Worm (Caenorhabditis elegans) whole organism, L2 larva: Measurements from ENCODE around the gene mltn-6.
A peak's percentile ranks its signal among the peaks of the same experiment; 100 is the strongest.

Experiments used
- C34F6.9 ChIP-seq: fragments of 150-350 bp; optimal IDR thresholded peaks from 2 replicates; lab custom pipeline; 2014; ENCODE audit warnings: missing biosample characterization, missing genetic modification characterization
- F13H6.1 ChIP-seq: sonication (generic microtip); optimal IDR thresholded peaks from 2 replicates; lab custom pipeline; 2016; ENCODE audit warnings: missing genetic modification characterization, missing compliant biosample characterization
- R02D3.7 ChIP-seq: fragments of 150-350 bp; optimal IDR thresholded peaks from 2 replicates; lab custom pipeline; 2014; ENCODE audit warnings: missing biosample characterization, missing genetic modification characterization
- Y55F3AM.14 ChIP-seq: fragments of 200-800 bp; sonication (Bioruptor generic); optimal IDR thresholded peaks from 2 replicates; lab custom pipeline; 2018; ENCODE audit warnings: mild to moderate bottlenecking, missing genetic modification characterization, missing compliant biosample characterization
- ZK546.5 ChIP-seq: sonication (generic microtip); optimal IDR thresholded peaks from 2 replicates; lab custom pipeline; 2017; ENCODE audit warnings: missing biosample characterization, missing genetic modification characterization
- alr-1 ChIP-seq: fragments of 150-350 bp; optimal IDR thresholded peaks from 2 replicates; lab custom pipeline; 2014; ENCODE audit warnings: missing biosample characterization, missing genetic modification characterization
- aly-2 ChIP-seq: fragments of 150-350 bp; optimal IDR thresholded peaks from 2 replicates; lab custom pipeline; 2014; ENCODE audit warnings: missing biosample characterization, missing genetic modification characterization
- ama-1 ChIP-seq: fragments of 150-350 bp; optimal IDR thresholded peaks from 2 replicates; lab custom pipeline; 2018; ENCODE audit warnings: inconsistent platforms
- blmp-1 ChIP-seq: sonication (generic microtip); optimal IDR thresholded peaks from 2 replicates; lab custom pipeline; 2017; ENCODE audit warnings: missing genetic modification characterization, mild to moderate bottlenecking, missing compliant biosample characterization, antibody characterized with exemption, moderate library complexity; ENCODE audit not compliant: insufficient read depth
- ceh-16 ChIP-seq: fragments of 150-350 bp; optimal IDR thresholded peaks from 2 replicates; lab custom pipeline; 2014; ENCODE audit warnings: missing biosample characterization, missing genetic modification characterization
- ceh-82 ChIP-seq: fragments of 150-350 bp; optimal IDR thresholded peaks from 2 replicates; lab custom pipeline; 2014; ENCODE audit warnings: missing biosample characterization, missing genetic modification characterization
- crh-2 ChIP-seq: sonication (generic microtip); optimal IDR thresholded peaks from 2 replicates; lab custom pipeline; 2017; ENCODE audit warnings: missing biosample characterization, missing genetic modification characterization
- dmd-4 ChIP-seq: sonication (generic microtip); optimal IDR thresholded peaks from 2 replicates; lab custom pipeline; 2017; ENCODE audit warnings: missing biosample characterization, missing genetic modification characterization
- egl-27 ChIP-seq: sonication (generic microtip); optimal IDR thresholded peaks from 3 replicates; lab custom pipeline; 2017; ENCODE audit warnings: missing biosample characterization, missing genetic modification reagents, missing genetic modification characterization
- elt-1 ChIP-seq: fragments of 150-350 bp; optimal IDR thresholded peaks from 2 replicates; lab custom pipeline; 2014; ENCODE audit warnings: missing biosample characterization, missing genetic modification characterization
- elt-3 ChIP-seq: sonication (generic microtip); optimal IDR thresholded peaks from 2 replicates; lab custom pipeline; 2017; ENCODE audit warnings: missing biosample characterization, missing genetic modification characterization
- fos-1 ChIP-seq: fragments of 150-350 bp; optimal IDR thresholded peaks from 2 replicates; lab custom pipeline; 2014; ENCODE audit warnings: missing biosample characterization, missing genetic modification characterization
- gmeb-1 ChIP-seq: fragments of 150-350 bp; optimal IDR thresholded peaks from 2 replicates; lab custom pipeline; 2014; ENCODE audit warnings: missing biosample characterization, missing genetic modification characterization
- lin-11 ChIP-seq: fragments of 150-350 bp; sonication (generic microtip); optimal IDR thresholded peaks from 2 replicates; lab custom pipeline; 2014; ENCODE audit warnings: missing biosample characterization, missing genetic modification characterization, inconsistent platforms, mixed read lengths
- lin-13 ChIP-seq: fragments of 150-350 bp; optimal IDR thresholded peaks from 2 replicates; lab custom pipeline; 2014; ENCODE audit warnings: missing biosample characterization, missing genetic modification reagents, missing genetic modification characterization
- lin-39 ChIP-seq: fragments of 150-350 bp; optimal IDR thresholded peaks from 2 replicates; lab custom pipeline; 2014; ENCODE audit warnings: missing biosample characterization, missing genetic modification reagents, missing genetic modification characterization
- lsy-2 ChIP-seq, 2 experiments: fragments of 150-350 bp in 1 of 2; sonication (generic microtip) in 1 of 2; optimal IDR thresholded peaks; 2 replicates each; lab custom pipeline; 2014 to 2017; ENCODE audit warnings: missing biosample characterization in 2 of 2, missing genetic modification characterization in 2 of 2
- mab-5 ChIP-seq: fragments of 150-350 bp; optimal IDR thresholded peaks from 2 replicates; lab custom pipeline; 2014; ENCODE audit warnings: missing biosample characterization, missing genetic modification characterization
- mbf-1 ChIP-seq: sonication (generic microtip); optimal IDR thresholded peaks from 2 replicates; lab custom pipeline; 2017; ENCODE audit warnings: missing biosample characterization, missing genetic modification characterization
- mdl-1 ChIP-seq, 2 experiments: fragments of 150-350 bp in 1 of 2; sonication (generic microtip) in 1 of 2; optimal IDR thresholded peaks; 2 replicates each; lab custom pipeline; 2017; ENCODE audit warnings: missing biosample characterization in 2 of 2, missing genetic modification characterization in 2 of 2
- nhr-10 ChIP-seq: sonication (generic microtip); optimal IDR thresholded peaks from 2 replicates; lab custom pipeline; 2017; ENCODE audit warnings: missing biosample characterization, missing genetic modification characterization
- nhr-11 ChIP-seq: fragments of 150-350 bp; optimal IDR thresholded peaks from 2 replicates; lab custom pipeline; 2014; ENCODE audit warnings: missing biosample characterization, missing genetic modification characterization
- nhr-12 ChIP-seq: fragments of 150-350 bp; optimal IDR thresholded peaks from 2 replicates; lab custom pipeline; 2014; ENCODE audit warnings: missing biosample characterization, missing genetic modification characterization
- nhr-129 ChIP-seq: fragments of 150-350 bp; optimal IDR thresholded peaks from 2 replicates; lab custom pipeline; 2014; ENCODE audit warnings: missing biosample characterization, missing genetic modification characterization
- nhr-21 ChIP-seq: fragments of 150-350 bp; optimal IDR thresholded peaks from 2 replicates; lab custom pipeline; 2014; ENCODE audit warnings: missing biosample characterization, missing genetic modification characterization
- nhr-23 ChIP-seq: fragments of 150-350 bp; optimal IDR thresholded peaks from 2 replicates; lab custom pipeline; 2014; ENCODE audit warnings: missing biosample characterization, missing genetic modification reagents, missing genetic modification characterization
- nhr-237 ChIP-seq: fragments of 150-350 bp; optimal IDR thresholded peaks from 2 replicates; lab custom pipeline; 2014; ENCODE audit warnings: missing biosample characterization, missing genetic modification characterization
- nhr-25 ChIP-seq: fragments of 150-350 bp; sonication (generic microtip); optimal IDR thresholded peaks from 3 replicates; lab custom pipeline; 2014; ENCODE audit warnings: missing biosample characterization, missing genetic modification characterization
- nhr-6 ChIP-seq: fragments of 150-350 bp; optimal IDR thresholded peaks from 2 replicates; lab custom pipeline; 2014; ENCODE audit warnings: missing biosample characterization, missing genetic modification characterization
- nhr-77 ChIP-seq: fragments of 150-350 bp; optimal IDR thresholded peaks from 2 replicates; lab custom pipeline; 2014; ENCODE audit warnings: missing biosample characterization, missing genetic modification characterization
- peb-1 ChIP-seq: fragments of 150-350 bp; optimal IDR thresholded peaks from 2 replicates; lab custom pipeline; 2014; ENCODE audit warnings: missing biosample characterization, missing genetic modification characterization
- sem-4 ChIP-seq: fragments of 150-350 bp; optimal IDR thresholded peaks from 2 replicates; lab custom pipeline; 2014; ENCODE audit warnings: missing biosample characterization, missing genetic modification reagents, missing genetic modification characterization
- skn-1 ChIP-seq: sonication (generic microtip); optimal IDR thresholded peaks from 2 replicates; lab custom pipeline; 2017; ENCODE audit warnings: missing biosample characterization, missing genetic modification characterization
- sma-3 ChIP-seq: sonication (generic microtip); optimal IDR thresholded peaks from 2 replicates; lab custom pipeline; 2016; ENCODE audit warnings: missing genetic modification reagents, missing genetic modification characterization, missing compliant biosample characterization
- sma-9 ChIP-seq, 2 experiments: fragments of 150-350 bp in 1 of 2; sonication (generic microtip) in 1 of 2; optimal IDR thresholded peaks; 2 replicates each; lab custom pipeline; 2014 to 2016; ENCODE audit warnings: missing genetic modification characterization in 2 of 2, mild to moderate bottlenecking in 1 of 2, missing biosample characterization in 1 of 2, missing compliant biosample characterization in 1 of 2, missing genetic modification reagents in 1 of 2, moderate library complexity in 1 of 2
- snpc-4 ChIP-seq: fragments of 150-350 bp; optimal IDR thresholded peaks from 2 replicates; lab custom pipeline; 2014; ENCODE audit warnings: missing biosample characterization, missing genetic modification characterization
- unc-39 ChIP-seq: fragments of 150-350 bp; optimal IDR thresholded peaks from 2 replicates; lab custom pipeline; 2014; ENCODE audit warnings: missing biosample characterization, missing genetic modification characterization
- unc-55 ChIP-seq: fragments of 150-350 bp; sonication (generic microtip); optimal IDR thresholded peaks from 3 replicates; lab custom pipeline; 2014; ENCODE audit warnings: missing biosample characterization, missing genetic modification reagents, missing genetic modification characterization
- unc-62 ChIP-seq: fragments of 150-350 bp; optimal IDR thresholded peaks from 2 replicates; lab custom pipeline; 2014; ENCODE audit warnings: missing biosample characterization, missing genetic modification reagents, missing genetic modification characterization
- zag-1 ChIP-seq: fragments of 150-350 bp; optimal IDR thresholded peaks from 2 replicates; lab custom pipeline; 2014; ENCODE audit warnings: missing biosample characterization, missing genetic modification characterization
- ztf-1 ChIP-seq: fragments of 200-800 bp; sonication (Bioruptor generic); conservative IDR thresholded peaks from 2 replicates; pipeline ENCODE4 v1.3.6; 2022; ENCODE audit warnings: missing genetic modification characterization, missing compliant biosample characterization
- ztf-11 ChIP-seq: sonication (generic microtip); optimal IDR thresholded peaks from 2 replicates; lab custom pipeline; 2017; ENCODE audit warnings: missing biosample characterization, missing genetic modification characterization
- ztf-4 ChIP-seq: fragments of 150-350 bp; optimal IDR thresholded peaks from 2 replicates; lab custom pipeline; 2014; ENCODE audit warnings: missing biosample characterization, missing genetic modification characterization

mltn-6 gene

ce11 chrV:380186-380585 lies 15.4 kb downstream of the mltn-6 start, which contains the start of gene mltn-8:
Gene mltn-8, minus strand, starts transcription at chrV:380286.
- TF ChIP-seq Y55F3AM.14 (no peak), peb-1 (tag; lab: Kevin White, UChicago) (no peak), C34F6.9 (tag; lab: Kevin White, UChicago) (no peak), nhr-237 (tag; lab: Kevin White, UChicago) (no peak), lin-11 (tag; lab: Kevin White, UChicago) (no peak), lin-13 (no peak), lsy-2 (tag; optimal IDR thresholded peaks at IDR 0.05; lab: Kevin White, UChicago) (no peak)
- TF ChIP-seq, all 48 proteins: peak for 0

DNA sequence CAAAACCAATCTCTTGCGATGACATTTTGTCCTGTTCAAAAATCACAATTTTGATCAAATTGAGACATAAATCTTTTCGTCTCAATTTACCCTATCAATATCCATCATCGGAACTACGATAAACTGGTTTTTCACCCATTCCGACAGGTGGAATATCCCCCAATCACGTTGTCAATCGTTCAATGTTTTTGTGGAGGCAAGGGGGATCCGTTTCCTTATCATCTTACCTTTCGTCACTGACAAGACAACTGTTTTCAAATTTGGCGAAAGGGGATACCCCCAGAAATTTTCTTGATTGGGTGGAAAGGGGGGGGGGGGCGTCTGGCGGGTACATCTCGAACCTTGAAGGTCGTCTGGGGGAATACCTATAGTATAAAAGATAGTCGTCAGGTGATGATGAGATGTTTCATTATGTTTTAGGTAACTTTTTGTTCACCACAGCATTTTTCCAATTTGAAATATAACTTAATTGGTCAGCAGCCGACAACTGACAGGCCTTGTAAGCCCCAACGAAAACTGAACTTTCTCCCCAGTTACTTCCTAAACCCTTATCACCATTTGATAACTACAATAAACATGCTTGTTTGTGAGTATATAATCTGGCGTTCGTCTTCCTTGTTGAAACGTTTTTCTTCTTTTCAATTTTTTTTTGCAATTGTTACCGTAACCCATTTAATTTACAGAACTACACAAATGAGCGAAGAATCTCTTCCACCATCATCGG lies 16.6 kb downstream of the mltn-6 start, which contains the start of gene ZK6.8:
Gene ZK6.8 (plus strand): TSS at position 682 of the 724 bp plus-strand sequence.
- TF ChIP-seq unc-62 (GFP tag; lab: Kevin White, UChicago) (no peak), lsy-2 (tag; optimal IDR thresholded peaks at IDR 0.05; lab: Kevin White, UChicago) (no peak), ama-1 (no peak), nhr-11 (tag; lab: Kevin White, UChicago) (no peak), ztf-4 (tag; lab: Kevin White, UChicago) (no peak), gmeb-1 (tag; lab: Kevin White, UChicago) (peak; percentile 54), nhr-10 (no peak), peb-1 (tag; lab: Kevin White, UChicago) (no peak), ZK546.5 (tag; lab: Kevin White, UChicago) (no peak), nhr-129 (peak; percentile 22), ceh-16 (tag; lab: Kevin White, UChicago) (no peak), fos-1 (peak; percentile 22), Y55F3AM.14 (peak; percentile 32), elt-1 (tag; lab: Kevin White, UChicago) (no peak), sma-3 (GFP tag; lab: Kevin White, UChicago) (peak; percentile 84), elt-3 (no peak), lin-39 (tag; lab: Kevin White, UChicago) (no peak), unc-39 (no peak), ztf-11 (tag; lab: Kevin White, UChicago) (no peak), F13H6.1 (no peak), unc-55 (GFP tag; lab: Kevin White, UChicago) (no peak), nhr-6 (tag; lab: Kevin White, UChicago) (no peak), lin-11 (tag; lab: Kevin White, UChicago) (no peak), mab-5 (tag; lab: Kevin White, UChicago) (peak; percentile 26), alr-1 (tag; lab: Kevin White, UChicago) (no peak), sma-9 (GFP tag; optimal IDR thresholded peaks at IDR 0.05; lab: Kevin White, UChicago) (peak; percentile 99), sma-9 (tag; optimal IDR thresholded peaks at IDR 0.05; lab: Kevin White, UChicago) (no peak), dmd-4 (tag; lab: Kevin White, UChicago) (no peak), aly-2 (tag; lab: Kevin White, UChicago) (no peak), zag-1 (tag; lab: Kevin White, UChicago) (no peak), lin-13 (no peak), mdl-1 (tag; optimal IDR thresholded peaks at IDR 0.05; lab: Kevin White, UChicago) (peak; percentile 26 to 57), ztf-1 (GFP tag; lab: Robert Waterston, UW) (no peak), skn-1 (tag; lab: Kevin White, UChicago) (no peak), ceh-82 (tag; lab: Kevin White, UChicago) (no peak), mbf-1 (no peak), nhr-25 (tag; lab: Kevin White, UChicago) (peak; percentile 92), nhr-237 (tag; lab: Kevin White, UChicago) (no peak), R02D3.7 (tag; lab: Kevin White, UChicago) (no peak), egl-27 (tag; lab: Kevin White, UChicago) (peak; percentile 77), blmp-1 (tag; lab: Kevin White, UChicago) (peak; percentile 83), nhr-12 (tag; lab: Kevin White, UChicago) (no peak), crh-2 (tag; lab: Kevin White, UChicago) (no peak), snpc-4 (tag; lab: Kevin White, UChicago) (peak; percentile 20), nhr-23 (tag; lab: Kevin White, UChicago) (no peak), C34F6.9 (tag; lab: Kevin White, UChicago) (no peak), nhr-21 (tag; lab: Kevin White, UChicago) (peak; percentile 96), nhr-77 (tag; lab: Kevin White, UChicago) (no peak), sem-4 (tag; lab: Kevin White, UChicago) (no peak)
